Worm (Caenorhabditis elegans): ENCODE data around the gene C18D1.2.

Gene C18D1.2

DNA sequence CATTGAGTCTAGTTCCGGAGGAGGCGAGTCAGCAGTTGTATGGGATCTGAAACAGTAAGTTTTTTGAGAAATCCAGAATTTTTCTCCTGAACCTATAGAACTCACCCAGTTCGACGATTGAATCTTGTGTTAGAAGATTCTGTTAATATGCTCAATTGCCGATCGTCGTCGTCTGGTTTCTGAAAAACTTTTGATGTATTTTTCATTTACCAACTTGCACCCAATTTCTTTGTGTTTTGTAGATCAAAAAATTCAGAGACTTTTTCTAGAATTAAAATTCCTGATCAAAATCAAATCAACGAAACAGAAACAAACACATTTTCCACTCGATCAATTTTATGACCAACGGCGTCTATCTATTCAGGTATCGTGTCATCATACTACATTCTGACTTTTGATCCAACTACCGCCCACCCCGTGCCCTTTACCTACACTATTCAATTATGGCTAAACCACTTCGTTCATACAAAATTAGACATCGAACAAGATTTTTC is at the start of gene C18D1.2:
Gene C18D1.2 (plus strand): TSS at position 444 of the 494 bp plus-strand sequence.
- TF ChIP-seq med-1 (GFP tag; optimal IDR thresholded peaks at IDR 0.05; ENCODE audit: insufficient read depth): no peak
- TF ChIP-seq T22C8.4 (GFP tag; IDR thresholded peaks at IDR 0.05): no peak
- TF ChIP-seq cog-1 (tag; optimal IDR thresholded peaks at IDR 0.05): no peak
- TF ChIP-seq ref-1 (GFP tag; conservative IDR thresholded peaks at IDR 0.05): no peak
- no peak for TF ChIP-seq tab-1 (GFP tag; IDR thresholded peaks at IDR 0.05)
- no peak for TF ChIP-seq ztf-29 (GFP tag; IDR thresholded peaks at IDR 0.05)
- TF ChIP-seq klf-2 (GFP tag; conservative IDR thresholded peaks at IDR 0.05): no peak
- no peak for TF ChIP-seq ztf-23 (GFP tag; IDR thresholded peaks at IDR 0.05)
- TF ChIP-seq flt-1 (GFP tag; IDR thresholded peaks at IDR 0.05): no peak

DNA sequence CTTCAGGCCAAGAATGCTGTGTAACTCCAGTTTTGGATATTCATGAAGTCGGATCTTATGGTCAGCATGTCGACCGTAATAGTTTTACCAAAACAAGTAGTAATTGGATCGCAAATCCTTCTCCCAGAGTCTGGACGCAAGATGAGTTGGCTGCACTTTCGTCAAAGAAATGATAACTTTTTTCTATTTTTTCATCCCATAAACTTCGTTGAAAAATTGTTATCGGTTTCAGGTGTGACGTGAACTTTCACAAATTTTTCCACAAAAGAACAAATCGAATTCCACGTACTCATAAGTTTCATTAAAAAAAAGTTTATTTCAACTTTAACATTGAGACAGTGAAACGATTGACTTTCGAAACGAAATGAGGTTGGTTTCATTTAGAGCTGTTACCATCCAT is 48.9 kb upstream of the C18D1.2 start, which contains the start of gene ZK892.5:
Gene ZK892.5 (plus strand): TSS at position 301 of the 400 bp plus-strand sequence.
- TF ChIP-seq flt-1 (GFP tag; IDR thresholded peaks at IDR 0.05): no peak
- TF ChIP-seq tab-1 (GFP tag; IDR thresholded peaks at IDR 0.05): no peak
- no peak for TF ChIP-seq ztf-29 (GFP tag; IDR thresholded peaks at IDR 0.05)
- no peak for TF ChIP-seq klf-2 (GFP tag; conservative IDR thresholded peaks at IDR 0.05)

- TF ChIP-seq klf-2 (GFP tag; conservative IDR thresholded peaks at IDR 0.05) (no peak), tab-1 (GFP tag; IDR thresholded peaks at IDR 0.05) (no peak), ref-1 (GFP tag; conservative IDR thresholded peaks at IDR 0.05) (no peak), cog-1 (tag; optimal IDR thresholded peaks at IDR 0.05) (no peak), T22C8.4 (GFP tag; IDR thresholded peaks at IDR 0.05) (no peak), med-1 (GFP tag; optimal IDR thresholded peaks at IDR 0.05; ENCODE audit: insufficient read depth) (no peak), flt-1 (GFP tag; IDR thresholded peaks at IDR 0.05) (no peak), ztf-23 (GFP tag; IDR thresholded peaks at IDR 0.05) (no peak), ztf-29 (GFP tag; IDR thresholded peaks at IDR 0.05) (no peak)
Observed at ce11 chrII:10008552-10008951, 48.2 kb upstream of the C18D1.2 start.

DNA sequence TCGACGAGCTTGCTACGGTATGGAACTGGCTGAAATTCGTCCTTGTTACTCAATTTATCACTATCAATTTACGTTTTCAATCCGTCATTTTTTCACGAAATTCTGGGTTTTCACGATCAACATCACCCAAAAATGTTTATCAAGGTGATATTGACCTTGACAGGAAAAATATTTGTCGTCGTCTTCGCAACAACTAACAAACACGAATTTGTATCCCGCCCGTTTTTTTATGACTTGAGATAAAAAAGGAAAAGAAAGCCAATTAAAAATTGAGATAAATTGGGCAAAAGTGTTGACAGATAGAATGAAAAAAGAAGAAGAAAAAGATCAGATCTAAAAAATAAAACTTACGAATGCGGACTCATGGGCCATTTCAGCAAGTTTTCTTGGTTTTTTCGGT is 45.9 kb upstream of the C18D1.2 start:
- no peak for TF ChIP-seq T22C8.4 (GFP tag; IDR thresholded peaks at IDR 0.05)
- TF ChIP-seq med-1 (GFP tag; optimal IDR thresholded peaks at IDR 0.05; ENCODE audit: insufficient read depth): no peak
- TF ChIP-seq cog-1 (tag; optimal IDR thresholded peaks at IDR 0.05): no peak
- no peak for TF ChIP-seq tab-1 (GFP tag; IDR thresholded peaks at IDR 0.05)
- TF ChIP-seq flt-1 (GFP tag; IDR thresholded peaks at IDR 0.05): no peak
- no peak for TF ChIP-seq ztf-29 (GFP tag; IDR thresholded peaks at IDR 0.05)
- TF ChIP-seq ztf-23 (GFP tag; IDR thresholded peaks at IDR 0.05): no peak
- TF ChIP-seq klf-2 (GFP tag; conservative IDR thresholded peaks at IDR 0.05): no peak
- TF ChIP-seq ref-1 (GFP tag; conservative IDR thresholded peaks at IDR 0.05): no peak

DNA sequence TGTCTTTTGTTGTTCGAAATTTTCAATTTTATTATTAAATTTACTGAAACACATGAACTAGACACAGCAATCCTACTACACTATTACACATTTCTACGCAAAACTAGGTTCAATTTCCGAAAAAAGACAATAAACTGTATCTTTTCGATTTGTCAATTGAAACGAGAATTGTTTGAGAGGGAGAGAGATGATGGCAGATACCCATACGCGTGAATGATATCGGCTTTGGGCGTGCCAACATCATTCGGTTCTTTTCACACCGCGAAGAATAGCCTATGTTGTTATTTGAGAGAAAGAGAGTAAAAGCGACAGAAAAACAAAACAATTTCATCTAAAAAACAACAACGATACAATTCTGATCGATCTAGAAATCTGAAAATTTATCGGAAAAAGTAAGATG is 45.1 kb upstream of the C18D1.2 start:
- no peak for TF ChIP-seq ztf-23 (GFP tag; IDR thresholded peaks at IDR 0.05)
- TF ChIP-seq T22C8.4 (GFP tag; IDR thresholded peaks at IDR 0.05): no peak
- TF ChIP-seq flt-1 (GFP tag; IDR thresholded peaks at IDR 0.05): no peak
- no peak for TF ChIP-seq klf-2 (GFP tag; conservative IDR thresholded peaks at IDR 0.05)
- no peak for TF ChIP-seq tab-1 (GFP tag; IDR thresholded peaks at IDR 0.05)
- TF ChIP-seq ztf-29 (GFP tag; IDR thresholded peaks at IDR 0.05): no peak
- no peak for TF ChIP-seq cog-1 (tag; optimal IDR thresholded peaks at IDR 0.05)
- no peak for TF ChIP-seq med-1 (GFP tag; optimal IDR thresholded peaks at IDR 0.05; ENCODE audit: insufficient read depth)
- TF ChIP-seq ref-1 (GFP tag; conservative IDR thresholded peaks at IDR 0.05): no peak

DNA sequence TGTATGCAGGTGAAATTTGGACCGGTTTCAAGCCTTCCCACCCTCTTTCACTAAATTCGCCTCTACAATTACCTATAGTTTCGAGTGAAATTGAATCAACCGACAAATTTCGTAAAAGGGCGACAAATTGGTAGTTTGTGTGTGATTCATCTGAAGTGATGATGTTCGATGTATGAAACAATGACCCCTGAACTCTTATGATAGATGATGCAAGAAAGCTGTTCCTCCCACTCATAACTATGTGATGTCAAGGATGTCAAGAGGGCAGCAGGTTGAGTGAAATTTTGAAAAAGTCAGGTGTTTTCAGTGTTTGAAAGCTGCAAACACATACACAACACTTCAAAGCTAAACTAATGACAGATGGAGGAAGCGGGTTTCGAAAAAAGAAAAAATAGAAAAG is 44.3 kb upstream of the C18D1.2 start:
- TF ChIP-seq klf-2 (GFP tag; conservative IDR thresholded peaks at IDR 0.05): no peak
- no peak for TF ChIP-seq T22C8.4 (GFP tag; IDR thresholded peaks at IDR 0.05)
- TF ChIP-seq tab-1 (GFP tag; IDR thresholded peaks at IDR 0.05): no peak
- no peak for TF ChIP-seq cog-1 (tag; optimal IDR thresholded peaks at IDR 0.05)
- TF ChIP-seq flt-1 (GFP tag; IDR thresholded peaks at IDR 0.05): no peak
- no peak for TF ChIP-seq ztf-23 (GFP tag; IDR thresholded peaks at IDR 0.05)
- TF ChIP-seq med-1 (GFP tag; optimal IDR thresholded peaks at IDR 0.05; ENCODE audit: insufficient read depth): no peak
- TF ChIP-seq ref-1 (GFP tag; conservative IDR thresholded peaks at IDR 0.05): no peak

- TF ChIP-seq klf-2 (GFP tag; conservative IDR thresholded peaks at IDR 0.05) (no peak), T22C8.4 (GFP tag; IDR thresholded peaks at IDR 0.05) (no peak), ztf-29 (GFP tag; IDR thresholded peaks at IDR 0.05) (no peak), med-1 (GFP tag; optimal IDR thresholded peaks at IDR 0.05; ENCODE audit: insufficient read depth) (no peak), ref-1 (GFP tag; conservative IDR thresholded peaks at IDR 0.05) (no peak), flt-1 (GFP tag; IDR thresholded peaks at IDR 0.05) (no peak), tab-1 (GFP tag; IDR thresholded peaks at IDR 0.05) (no peak)
Observed at ce11 chrII:10014384-10014783, 42.4 kb upstream of the C18D1.2 start.

DNA sequence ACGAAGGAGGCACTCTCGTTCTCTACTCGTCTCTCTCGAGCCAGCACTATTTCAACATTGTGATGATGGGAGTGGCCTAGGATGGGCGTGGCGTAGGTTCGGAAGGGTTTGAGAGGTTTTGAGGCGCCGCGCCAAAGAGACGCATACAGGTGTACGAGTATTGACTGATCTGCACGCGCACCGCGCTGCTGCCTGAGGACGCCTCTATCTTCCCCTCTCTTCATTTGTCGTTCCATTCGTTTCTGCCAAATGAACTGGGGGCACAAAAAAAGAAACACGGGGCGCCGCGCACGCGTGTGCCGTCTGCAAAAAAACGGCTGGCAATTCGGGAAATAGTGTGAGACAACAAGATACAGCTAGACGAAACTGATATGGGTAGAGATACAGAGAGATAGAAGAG is 40.8 kb upstream of the C18D1.2 start, which contains the start of gene lec-2:
Gene lec-2 (minus strand): TSS at position 171 of the 400 bp plus-strand sequence.
- TF ChIP-seq flt-1 (GFP tag; IDR thresholded peaks at IDR 0.05): no peak
- no peak for TF ChIP-seq cog-1 (tag; optimal IDR thresholded peaks at IDR 0.05)
- no peak for TF ChIP-seq klf-2 (GFP tag; conservative IDR thresholded peaks at IDR 0.05)
- TF ChIP-seq tab-1 (GFP tag; IDR thresholded peaks at IDR 0.05): no peak
- TF ChIP-seq T22C8.4 (GFP tag; IDR thresholded peaks at IDR 0.05): no peak
- TF ChIP-seq ztf-29 (GFP tag; IDR thresholded peaks at IDR 0.05): no peak
- TF ChIP-seq ztf-23 (GFP tag; IDR thresholded peaks at IDR 0.05): no peak
- TF ChIP-seq ref-1 (GFP tag; conservative IDR thresholded peaks at IDR 0.05): no peak
- TF ChIP-seq med-1 (GFP tag; optimal IDR thresholded peaks at IDR 0.05; ENCODE audit: insufficient read depth): no peak

ce11 chrII:10017528-10017927 is 39.3 kb upstream of the C18D1.2 start:
- TF ChIP-seq klf-2 (GFP tag; conservative IDR thresholded peaks at IDR 0.05): no peak
- no peak for TF ChIP-seq ztf-29 (GFP tag; IDR thresholded peaks at IDR 0.05)
- TF ChIP-seq flt-1 (GFP tag; IDR thresholded peaks at IDR 0.05): no peak
- no peak for TF ChIP-seq cog-1 (tag; optimal IDR thresholded peaks at IDR 0.05)
- no peak for TF ChIP-seq tab-1 (GFP tag; IDR thresholded peaks at IDR 0.05)
- TF ChIP-seq med-1 (GFP tag; optimal IDR thresholded peaks at IDR 0.05; ENCODE audit: insufficient read depth): no peak
- TF ChIP-seq T22C8.4 (GFP tag; IDR thresholded peaks at IDR 0.05): no peak
- TF ChIP-seq ref-1 (GFP tag; conservative IDR thresholded peaks at IDR 0.05): no peak
- no peak for TF ChIP-seq ztf-23 (GFP tag; IDR thresholded peaks at IDR 0.05)

DNA sequence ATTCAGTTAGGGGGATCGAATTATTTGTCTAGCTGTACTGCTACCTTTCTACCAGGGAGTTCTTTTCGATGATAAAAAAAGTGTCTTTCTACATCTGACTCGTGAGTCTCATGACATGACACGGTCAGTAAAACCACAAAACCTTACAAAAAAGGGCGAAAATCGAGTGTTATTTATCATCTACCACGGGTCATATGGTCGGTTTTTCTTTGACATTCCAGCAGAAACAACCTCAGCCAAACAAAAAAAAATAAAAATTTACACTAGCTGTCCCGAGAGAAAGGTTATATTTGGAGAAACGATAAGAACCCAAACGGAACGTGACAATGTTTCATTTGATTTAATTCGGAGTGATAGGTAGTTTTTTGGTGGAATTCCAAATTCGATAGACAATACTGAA is 37.1 kb upstream of the C18D1.2 start:
- no peak for TF ChIP-seq ref-1 (GFP tag; conservative IDR thresholded peaks at IDR 0.05)
- no peak for TF ChIP-seq klf-2 (GFP tag; conservative IDR thresholded peaks at IDR 0.05)
- TF ChIP-seq ztf-29 (GFP tag; IDR thresholded peaks at IDR 0.05): no peak
- TF ChIP-seq flt-1 (GFP tag; IDR thresholded peaks at IDR 0.05): no peak
- TF ChIP-seq cog-1 (tag; optimal IDR thresholded peaks at IDR 0.05): no peak
- TF ChIP-seq T22C8.4 (GFP tag; IDR thresholded peaks at IDR 0.05): no peak
- TF ChIP-seq tab-1 (GFP tag; IDR thresholded peaks at IDR 0.05): no peak
- no peak for TF ChIP-seq med-1 (GFP tag; optimal IDR thresholded peaks at IDR 0.05; ENCODE audit: insufficient read depth)
